Worm (Caenorhabditis elegans): Measurements from ENCODE around the gene C17H12.3.
A peak's percentile ranks its signal among the peaks of the same experiment; 100 is the strongest.

Gene C17H12.3

ce11 chrIV:6818369-6818768 is 22.9 kb upstream of the C17H12.3 start, which contains the start of gene C17H12.8:
Gene C17H12.8 (plus strand): TSS chrIV:6818703.
- TF ChIP-seq Y55F3AM.14 (GFP tag; optimal IDR thresholded peaks at IDR 0.05) (no peak), sma-9 (GFP tag; optimal IDR thresholded peaks at IDR 0.05) (peak; percentile 48), sma-9 (tag; optimal IDR thresholded peaks at IDR 0.05) (no peak), peb-1 (tag; optimal IDR thresholded peaks at IDR 0.05) (no peak), lin-13 (GFP tag; optimal IDR thresholded peaks at IDR 0.05) (no peak), fos-1 (tag; optimal IDR thresholded peaks at IDR 0.05) (peak; percentile 73), dmd-4 (tag; optimal IDR thresholded peaks at IDR 0.05) (no peak), nhr-11 (tag; optimal IDR thresholded peaks at IDR 0.05) (no peak), lin-39 (tag; optimal IDR thresholded peaks at IDR 0.05) (no peak)

- TF ChIP-seq alr-1 (tag; optimal IDR thresholded peaks at IDR 0.05) (no peak), dmd-4 (tag; optimal IDR thresholded peaks at IDR 0.05) (no peak), ceh-82 (tag; optimal IDR thresholded peaks at IDR 0.05) (no peak), sma-9 (GFP tag; optimal IDR thresholded peaks at IDR 0.05) (no peak), sma-9 (tag; optimal IDR thresholded peaks at IDR 0.05) (no peak), aly-2 (tag; optimal IDR thresholded peaks at IDR 0.05) (no peak), lin-13 (GFP tag; optimal IDR thresholded peaks at IDR 0.05) (no peak), lsy-2 (tag; optimal IDR thresholded peaks at IDR 0.05) (no peak), crh-2 (tag; optimal IDR thresholded peaks at IDR 0.05) (no peak), elt-3 (tag; optimal IDR thresholded peaks at IDR 0.05) (no peak), sma-3 (GFP tag; optimal IDR thresholded peaks at IDR 0.05) (no peak), fos-1 (tag; optimal IDR thresholded peaks at IDR 0.05) (no peak), nhr-21 (tag; optimal IDR thresholded peaks at IDR 0.05) (no peak), ama-1 (optimal IDR thresholded peaks at IDR 0.05) (no peak), sem-4 (tag; optimal IDR thresholded peaks at IDR 0.05) (no peak)
These were observed 22.1 kb upstream of the C17H12.3 start, which contains the start of gene C17H12.5 for ce11 chrIV:6817554-6817953. Gene C17H12.5 (minus strand): TSS chrIV:6817654.

- TF ChIP-seq nhr-6 (tag; optimal IDR thresholded peaks at IDR 0.05) (no peak), lsy-2 (tag; optimal IDR thresholded peaks at IDR 0.05) (no peak), egl-27 (tag; optimal IDR thresholded peaks at IDR 0.05) (no peak), ztf-1 (GFP tag; conservative IDR thresholded peaks at IDR 0.05) (no peak), unc-55 (GFP tag; optimal IDR thresholded peaks at IDR 0.05) (no peak), mdl-1 (tag; optimal IDR thresholded peaks at IDR 0.05) (no peak), aly-2 (tag; optimal IDR thresholded peaks at IDR 0.05) (no peak), ceh-82 (tag; optimal IDR thresholded peaks at IDR 0.05) (no peak), sma-9 (GFP tag; optimal IDR thresholded peaks at IDR 0.05) (no peak), sma-9 (tag; optimal IDR thresholded peaks at IDR 0.05) (no peak), ztf-11 (tag; optimal IDR thresholded peaks at IDR 0.05) (no peak), nhr-25 (tag; optimal IDR thresholded peaks at IDR 0.05) (no peak), F13H6.1 (tag; optimal IDR thresholded peaks at IDR 0.05) (no peak), dmd-4 (tag; optimal IDR thresholded peaks at IDR 0.05) (no peak), sem-4 (tag; optimal IDR thresholded peaks at IDR 0.05) (no peak), nhr-237 (tag; optimal IDR thresholded peaks at IDR 0.05) (no peak), mab-5 (tag; optimal IDR thresholded peaks at IDR 0.05) (no peak), nhr-23 (tag; optimal IDR thresholded peaks at IDR 0.05) (no peak), sma-3 (GFP tag; optimal IDR thresholded peaks at IDR 0.05) (no peak)
These were observed 16.4 kb upstream of the C17H12.3 start, which contains the start of gene ceh-48 for ce11 chrIV:6811808-6812207. Gene ceh-48 (plus strand): TSS chrIV:6812108.

ce11 chrIV:6809756-6810155 is 14.3 kb upstream of the C17H12.3 start:
- no peak for TF ChIP-seq ama-1 (optimal IDR thresholded peaks at IDR 0.05)
- no peak for TF ChIP-seq nhr-237 (tag; optimal IDR thresholded peaks at IDR 0.05)
- no peak for TF ChIP-seq ztf-11 (tag; optimal IDR thresholded peaks at IDR 0.05)
- no peak for TF ChIP-seq blmp-1 (tag; optimal IDR thresholded peaks at IDR 0.05; ENCODE audit: insufficient read depth)
- TF ChIP-seq zag-1 (tag; optimal IDR thresholded peaks at IDR 0.05) = peak; percentile 78
- TF ChIP-seq skn-1 (tag; optimal IDR thresholded peaks at IDR 0.05) = no peak
- no peak for TF ChIP-seq unc-62 (GFP tag; optimal IDR thresholded peaks at IDR 0.05)
- TF ChIP-seq F13H6.1 (tag; optimal IDR thresholded peaks at IDR 0.05) = peak; percentile 74
- peak; percentile 29 for TF ChIP-seq Y55F3AM.14 (GFP tag; optimal IDR thresholded peaks at IDR 0.05)
- peak; percentile 68 for TF ChIP-seq crh-2 (tag; optimal IDR thresholded peaks at IDR 0.05)
- TF ChIP-seq nhr-77 (tag; optimal IDR thresholded peaks at IDR 0.05) = no peak
- TF ChIP-seq sma-9 (GFP tag; optimal IDR thresholded peaks at IDR 0.05) = peak; percentile 42
- TF ChIP-seq sma-9 (tag; optimal IDR thresholded peaks at IDR 0.05) = no peak
- peak; percentile 54 for TF ChIP-seq ceh-82 (tag; optimal IDR thresholded peaks at IDR 0.05)
- peak; percentile 14 for TF ChIP-seq mab-5 (tag; optimal IDR thresholded peaks at IDR 0.05)
- TF ChIP-seq snpc-4 (tag; optimal IDR thresholded peaks at IDR 0.05) = peak; percentile 5
- TF ChIP-seq sem-4 (tag; optimal IDR thresholded peaks at IDR 0.05) = peak; percentile 19
- TF ChIP-seq ztf-1 (GFP tag; conservative IDR thresholded peaks at IDR 0.05) = no peak
- peak; percentile 53 for TF ChIP-seq lin-13 (GFP tag; optimal IDR thresholded peaks at IDR 0.05)
- peak; percentile 62 for TF ChIP-seq nhr-129 (tag; optimal IDR thresholded peaks at IDR 0.05)
- peak; percentile 53 to 66 for TF ChIP-seq lsy-2 (tag; optimal IDR thresholded peaks at IDR 0.05)
- no peak for TF ChIP-seq mdl-1 (tag; optimal IDR thresholded peaks at IDR 0.05)
- peak; percentile 74 for TF ChIP-seq C34F6.9 (tag; optimal IDR thresholded peaks at IDR 0.05)
- TF ChIP-seq nhr-11 (tag; optimal IDR thresholded peaks at IDR 0.05) = no peak
- TF ChIP-seq unc-55 (GFP tag; optimal IDR thresholded peaks at IDR 0.05) = peak; percentile 91
- TF ChIP-seq lin-11 (tag; optimal IDR thresholded peaks at IDR 0.05) = peak; percentile 27
- TF ChIP-seq nhr-6 (tag; optimal IDR thresholded peaks at IDR 0.05) = peak; percentile 35
- TF ChIP-seq fos-1 (tag; optimal IDR thresholded peaks at IDR 0.05) = no peak

All from whole organism, L2 larva.